Fruit fly (Drosophila melanogaster): ENCODE results near the gene GATAe.

Gene GATAe

dm6 chr3R:15983541-15984229 lies 25.2 kb upstream of the GATAe start:
- TF ChIP-seq Abd-B (GFP tag; optimal IDR thresholded peaks at IDR 0.05) (no peak), Myc (optimal IDR thresholded peaks at IDR 0.05) (peak; percentile 46)

- no peak for TF ChIP-seq lola (GFP tag; optimal IDR thresholded peaks at IDR 0.05)
- peak; percentile 16 for TF ChIP-seq Jra (GFP tag; optimal IDR thresholded peaks at IDR 0.05)
- no peak for TF ChIP-seq dsf (GFP tag; optimal IDR thresholded peaks at IDR 0.05; ENCODE audit: borderline replicate concordance)
- TF ChIP-seq dmrt93B (GFP tag; optimal IDR thresholded peaks at IDR 0.05): peak; percentile 7
- TF ChIP-seq Hnf4 (GFP tag; optimal IDR thresholded peaks at IDR 0.05): peak; percentile 74
- peak; percentile 65 for TF ChIP-seq h (GFP tag; optimal IDR thresholded peaks at IDR 0.05)
- TF ChIP-seq br (GFP tag; optimal IDR thresholded peaks at IDR 0.05): peak; percentile 62
- TF ChIP-seq psq (GFP tag; optimal IDR thresholded peaks at IDR 0.05): peak; percentile 73
- TF ChIP-seq Rel (GFP tag; optimal IDR thresholded peaks at IDR 0.05): no peak
- peak; percentile 11 for TF ChIP-seq Rel (tag; optimal IDR thresholded peaks at IDR 0.05)
- TF ChIP-seq OdsH (GFP tag; optimal IDR thresholded peaks at IDR 0.05): peak; percentile 73
- no peak for TF ChIP-seq sage (GFP tag; optimal IDR thresholded peaks at IDR 0.05)
- TF ChIP-seq Sp1 (GFP tag; optimal IDR thresholded peaks at IDR 0.05): peak; percentile 68
- TF ChIP-seq fru (GFP tag; optimal IDR thresholded peaks at IDR 0.05): peak; percentile 72
- TF ChIP-seq Dif (GFP tag; optimal IDR thresholded peaks at IDR 0.05; ENCODE audit: partially characterized antibody): no peak
- peak; percentile 68 for TF ChIP-seq ey (GFP tag; optimal IDR thresholded peaks at IDR 0.05)
- no peak for TF ChIP-seq Hr78 (GFP tag; optimal IDR thresholded peaks at IDR 0.05)
- TF ChIP-seq N (GFP tag; optimal IDR thresholded peaks at IDR 0.05): no peak
- peak in 1 of 2 experiments; percentile 79 for TF ChIP-seq foxo (GFP tag; optimal IDR thresholded peaks at IDR 0.05)
- TF ChIP-seq rgr (GFP tag; optimal IDR thresholded peaks at IDR 0.05): peak; percentile 76
- no peak for TF ChIP-seq pan (optimal IDR thresholded peaks at IDR 0.05)
- TF ChIP-seq HLH106 (tag; optimal IDR thresholded peaks at IDR 0.05): peak; percentile 70
- TF ChIP-seq dl (GFP tag; optimal IDR thresholded peaks at IDR 0.05; ENCODE audit: insufficient read depth in 1 of 2, partially characterized antibody in 2 of 2): no peak
- TF ChIP-seq Mio (GFP tag; optimal IDR thresholded peaks at IDR 0.05): no peak
Observed at dm6 chr3R:15984483-15985118, 24.3 kb upstream of the GATAe start.

- TF ChIP-seq Vsx2 (GFP tag; optimal IDR thresholded peaks at IDR 0.05; ENCODE audit: partially characterized antibody) (no peak), fru (GFP tag; optimal IDR thresholded peaks at IDR 0.05) (peak; percentile 40), Rel (GFP tag; optimal IDR thresholded peaks at IDR 0.05) (no peak), Rel (tag; optimal IDR thresholded peaks at IDR 0.05) (peak; percentile 86), Jra (GFP tag; optimal IDR thresholded peaks at IDR 0.05) (no peak), GATAd (GFP tag; optimal IDR thresholded peaks at IDR 0.05) (no peak), h (GFP tag; optimal IDR thresholded peaks at IDR 0.05) (peak; percentile 83), dsf (GFP tag; optimal IDR thresholded peaks at IDR 0.05; ENCODE audit: borderline replicate concordance) (no peak)
Observed at dm6 chr3R:15985762-15986214, 23.1 kb upstream of the GATAe start, which contains the start of gene srp. Gene srp (plus strand): TSS chr3R:15986152.

dm6 chr3R:15987064-15987649 lies 21.7 kb upstream of the GATAe start:
- no peak for TF ChIP-seq Rel (GFP tag; optimal IDR thresholded peaks at IDR 0.05)
- TF ChIP-seq Rel (tag; optimal IDR thresholded peaks at IDR 0.05): peak; percentile 85
- TF ChIP-seq lola (GFP tag; optimal IDR thresholded peaks at IDR 0.05): no peak

- TF ChIP-seq Dif (GFP tag; optimal IDR thresholded peaks at IDR 0.05; ENCODE audit: partially characterized antibody) (no peak), sv (GFP tag; optimal IDR thresholded peaks at IDR 0.05) (no peak), Mio (GFP tag; optimal IDR thresholded peaks at IDR 0.05) (no peak), Dfd (GFP tag; optimal IDR thresholded peaks at IDR 0.05) (no peak), rgr (GFP tag; optimal IDR thresholded peaks at IDR 0.05) (no peak), usp (GFP tag; optimal IDR thresholded peaks at IDR 0.05) (no peak), Rel (GFP tag; optimal IDR thresholded peaks at IDR 0.05) (no peak), Rel (tag; optimal IDR thresholded peaks at IDR 0.05) (no peak)
Observed at dm6 chr3R:15988353-15988752, 20.6 kb upstream of the GATAe start.

All from whole organism, wandering third instar larva.